Fruit fly (Drosophila melanogaster) whole organism, embryonic: ENCODE data around the gene CG8159.

Experiments used
- ATbp ChIP-seq: fragments of 200-800 bp; sonication (Bioruptor generic); optimal IDR thresholded peaks from 2 replicates; lab custom pipeline; 2017; ENCODE audit warnings: missing biosample characterization, mild to moderate bottlenecking, missing genetic modification characterization, missing genetic modification reagents
- Blimp-1 ChIP-seq: fragments of 200-800 bp; sonication (Bioruptor generic); optimal IDR thresholded peaks from 3 replicates; lab custom pipeline; 2018; ENCODE audit warnings: missing biosample characterization, missing genetic modification characterization, mild to moderate bottlenecking, moderate library complexity, missing genetic modification reagents
- CG11085 ChIP-seq: fragments of 200-800 bp; sonication (Bioruptor generic); IDR thresholded peaks from 2 replicates; pipeline ENCODE4 v1.3.6; 2022; ENCODE audit warnings: missing biosample characterization, missing genetic modification characterization
- CG11723 ChIP-seq: fragments of 200-800 bp; sonication (Bioruptor generic); optimal IDR thresholded peaks from 2 replicates; lab custom pipeline; 2017; ENCODE audit warnings: missing biosample characterization, mild to moderate bottlenecking, missing genetic modification characterization
- CG1233 ChIP-seq: fragments of 200-800 bp; sonication (Bioruptor generic); optimal IDR thresholded peaks from 4 replicates; lab custom pipeline; 2018; ENCODE audit warnings: missing biosample characterization, mild to moderate bottlenecking, missing genetic modification characterization
- CG13775 ChIP-seq: fragments of 200-800 bp; sonication (Bioruptor generic); optimal IDR thresholded peaks from 3 replicates; lab custom pipeline; 2017; ENCODE audit warnings: missing biosample characterization, mild to moderate bottlenecking, missing genetic modification characterization
- CG14050 ChIP-seq: fragments of 200-800 bp; sonication (Bioruptor generic); IDR thresholded peaks from 3 replicates; pipeline ENCODE4 v1.3.6; 2022; ENCODE audit warnings: missing biosample characterization, missing genetic modification characterization
- CG14667 ChIP-seq: fragments of 200-800 bp; sonication (Bioruptor generic); IDR thresholded peaks from 2 replicates; pipeline ENCODE4 v1.3.6; 2022; ENCODE audit warnings: missing biosample characterization, missing genetic modification characterization
- CG15696 ChIP-seq: fragments of 200-800 bp; sonication (Bioruptor generic); optimal IDR thresholded peaks from 2 replicates; lab custom pipeline; 2019; ENCODE audit warnings: missing biosample characterization, mild to moderate bottlenecking, missing genetic modification characterization, moderate library complexity
- CG17802 ChIP-seq: fragments of 200-800 bp; sonication (Bioruptor generic); optimal IDR thresholded peaks from 2 replicates; lab custom pipeline; 2018; ENCODE audit warnings: missing biosample characterization, mild to moderate bottlenecking, missing genetic modification characterization, moderate library complexity
- CG2129 ChIP-seq: fragments of 200-800 bp; sonication (Bioruptor generic); IDR thresholded peaks from 2 replicates; pipeline ENCODE4 v1.3.6; 2022; ENCODE audit warnings: missing biosample characterization, missing genetic modification characterization; ENCODE audit not compliant: partially characterized antibody
- CG2889 ChIP-seq: fragments of 200-800 bp; sonication (Bioruptor generic); IDR thresholded peaks from 3 replicates; pipeline ENCODE4 v1.3.6; 2022; ENCODE audit warnings: missing biosample characterization, missing genetic modification characterization
- CG33557 ChIP-seq: fragments of 200-800 bp; sonication (Bioruptor generic); optimal IDR thresholded peaks from 2 replicates; lab custom pipeline; 2019; ENCODE audit warnings: missing biosample characterization, mild to moderate bottlenecking, missing genetic modification characterization, moderate library complexity
- CG34376 ChIP-seq: fragments of 200-800 bp; sonication (Bioruptor generic); optimal IDR thresholded peaks from 2 replicates; lab custom pipeline; 2018; ENCODE audit warnings: missing biosample characterization, mild to moderate bottlenecking, missing genetic modification characterization
- CG3726 ChIP-seq: fragments of 200-800 bp; sonication (Bioruptor generic); IDR thresholded peaks from 3 replicates; pipeline ENCODE4, ENCODE4 v1.3.6; 2022; ENCODE audit warnings: missing biosample characterization, missing genetic modification characterization
- CG3838 ChIP-seq: fragments of 200-800 bp; sonication (Bioruptor generic); optimal IDR thresholded peaks from 3 replicates; lab custom pipeline; 2016; ENCODE audit warnings: missing biosample characterization, missing genetic modification characterization
- CG6654 ChIP-seq: fragments of 200-800 bp; sonication (Bioruptor generic); optimal IDR thresholded peaks from 2 replicates; lab custom pipeline; 2017; ENCODE audit warnings: missing biosample characterization, mild to moderate bottlenecking, missing genetic modification characterization
- CG7372 ChIP-seq: fragments of 200-800 bp; sonication (Bioruptor generic); IDR thresholded peaks from 2 replicates; pipeline ENCODE4 v1.3.6; 2022; ENCODE audit warnings: missing biosample characterization, missing genetic modification characterization
- CG7556 ChIP-seq: fragments of 200-800 bp; sonication (Bioruptor generic); optimal IDR thresholded peaks from 2 replicates; lab custom pipeline; 2017; ENCODE audit warnings: missing biosample characterization, mild to moderate bottlenecking, missing genetic modification characterization
- CG8765 ChIP-seq: fragments of 200-800 bp; sonication (Bioruptor generic); IDR thresholded peaks from 2 replicates; pipeline ENCODE4 v1.3.6; 2022; ENCODE audit warnings: missing biosample characterization, missing genetic modification characterization
- CrebB ChIP-seq: fragments of 200-800 bp; sonication (Bioruptor generic); optimal IDR thresholded peaks from 3 replicates; lab custom pipeline; 2018; ENCODE audit warnings: missing biosample characterization, mild to moderate bottlenecking, missing genetic modification characterization
- D19B ChIP-seq: fragments of 200-800 bp; sonication (Bioruptor generic); optimal IDR thresholded peaks from 2 replicates; lab custom pipeline; 2017; ENCODE audit warnings: missing biosample characterization, mild to moderate bottlenecking, missing genetic modification characterization
- Dad ChIP-seq: fragments of 200-800 bp; sonication (Bioruptor generic); optimal IDR thresholded peaks from 3 replicates; lab custom pipeline; 2016; ENCODE audit warnings: missing biosample characterization, missing genetic modification characterization
- Dfd ChIP-seq, 2 experiments: fragments of >200 bp; optimal IDR thresholded peaks; 2 replicates each; lab custom pipeline; 2017; ENCODE audit warnings: missing biosample characterization in 2 of 2, missing genetic modification characterization in 2 of 2
- Doc2 ChIP-seq: fragments of 200-800 bp; sonication (Bioruptor generic); IDR thresholded peaks from 2 replicates; pipeline ENCODE4 v1.3.6; 2022; ENCODE audit warnings: missing biosample characterization, missing genetic modification characterization
- Drgx ChIP-seq: fragments of 200-800 bp; sonication (Bioruptor generic); IDR thresholded peaks from 2 replicates; pipeline ENCODE4 v1.3.6; 2022; ENCODE audit warnings: missing biosample characterization, missing genetic modification characterization
- HmgD ChIP-seq: fragments of 200-800 bp; sonication (Bioruptor generic); optimal IDR thresholded peaks from 3 replicates; lab custom pipeline; 2016; ENCODE audit warnings: missing biosample characterization, missing genetic modification characterization
- Hmx ChIP-seq: fragments of 200-800 bp; sonication (Bioruptor generic); optimal IDR thresholded peaks from 2 replicates; lab custom pipeline; 2016; ENCODE audit warnings: missing biosample characterization, missing genetic modification characterization
- Hr3 ChIP-seq: fragments of 200-800 bp; sonication (Bioruptor generic); optimal IDR thresholded peaks from 3 replicates; lab custom pipeline; 2016; ENCODE audit warnings: missing biosample characterization, missing genetic modification characterization
- Hr39 ChIP-seq: fragments of >200 bp; optimal IDR thresholded peaks from 2 replicates; lab custom pipeline; 2017
- Hr78 ChIP-seq, 2 experiments: fragments of 200-800 bp in 1 of 2; fragments of >200 bp in 1 of 2; sonication (Bioruptor generic) in 1 of 2; optimal IDR thresholded peaks; 2 replicates each; lab custom pipeline; 2017 to 2019; ENCODE audit warnings: missing biosample characterization in 2 of 2, missing genetic modification characterization in 2 of 2, mild to moderate bottlenecking in 1 of 2, moderate library complexity in 1 of 2
- Lim3 ChIP-seq: fragments of 200-800 bp; sonication (Bioruptor generic); IDR thresholded peaks from 2 replicates; pipeline ENCODE4 v1.3.6; 2022; ENCODE audit warnings: missing biosample characterization, missing genetic modification characterization
- Meics ChIP-seq: fragments of 200-800 bp; sonication (Bioruptor generic); optimal IDR thresholded peaks from 2 replicates; lab custom pipeline; 2017; ENCODE audit warnings: missing biosample characterization, mild to moderate bottlenecking, missing genetic modification characterization
- NFAT ChIP-seq: fragments of 200-800 bp; sonication (Bioruptor generic); IDR thresholded peaks from 2 replicates; pipeline ENCODE4 v1.3.6; 2022; ENCODE audit warnings: missing biosample characterization, missing genetic modification characterization
- Tbp ChIP-seq: fragments of >200 bp; optimal IDR thresholded peaks from 2 replicates; lab custom pipeline; 2018; ENCODE audit warnings: missing biosample characterization, missing genetic modification characterization
- ac ChIP-seq: fragments of 200-800 bp; sonication (Bioruptor generic); optimal IDR thresholded peaks from 3 replicates; lab custom pipeline; 2017; ENCODE audit warnings: missing biosample characterization, mild to moderate bottlenecking, missing genetic modification characterization
- ara ChIP-seq: fragments of 200-800 bp; sonication (Bioruptor generic); IDR thresholded peaks from 2 replicates; pipeline ENCODE4 v1.3.6; 2022; ENCODE audit warnings: missing biosample characterization, missing genetic modification characterization
- ash1 ChIP-seq: fragments of 200-800 bp; sonication (Bioruptor generic); optimal IDR thresholded peaks from 2 replicates; lab custom pipeline; 2018; ENCODE audit warnings: missing biosample characterization, mild to moderate bottlenecking, missing genetic modification characterization
- caup ChIP-seq: fragments of 200-800 bp; sonication (Bioruptor generic); optimal IDR thresholded peaks from 3 replicates; lab custom pipeline; 2017; ENCODE audit warnings: missing biosample characterization, mild to moderate bottlenecking, missing genetic modification characterization, moderate library complexity; ENCODE audit not compliant: severe bottlenecking
- chif ChIP-seq, 2 experiments: fragments of 200-800 bp; sonication (Bioruptor generic); optimal IDR thresholded peaks; 3 replicates each; lab custom pipeline; 2016; ENCODE audit warnings: missing biosample characterization in 2 of 2, missing genetic modification characterization in 2 of 2
- crc ChIP-seq: fragments of 200-800 bp; sonication (Bioruptor generic); optimal IDR thresholded peaks from 2 replicates; lab custom pipeline; 2016; ENCODE audit warnings: missing biosample characterization, missing genetic modification characterization
- her ChIP-seq: fragments of 200-800 bp; sonication (Bioruptor generic); optimal IDR thresholded peaks from 2 replicates; lab custom pipeline; 2016; ENCODE audit warnings: missing biosample characterization, missing genetic modification characterization
- inv ChIP-seq: fragments of 200-800 bp; sonication (Bioruptor generic); IDR thresholded peaks from 2 replicates; pipeline ENCODE4 v1.3.6; 2022; ENCODE audit warnings: missing biosample characterization, missing genetic modification characterization; ENCODE audit not compliant: partially characterized antibody
- lab ChIP-seq: fragments of 200-800 bp; sonication (Bioruptor generic); optimal IDR thresholded peaks from 3 replicates; lab custom pipeline; 2017; ENCODE audit warnings: missing biosample characterization, missing genetic modification characterization, mild to moderate bottlenecking, moderate library complexity, missing genetic modification reagents
- phol ChIP-seq: fragments of 200-800 bp; sonication (Bioruptor generic); optimal IDR thresholded peaks from 3 replicates; lab custom pipeline; 2018; ENCODE audit warnings: missing biosample characterization, mild to moderate bottlenecking, missing genetic modification characterization, moderate library complexity
- pum ChIP-seq: fragments of 200-800 bp; sonication (Bioruptor generic); optimal IDR thresholded peaks from 2 replicates; lab custom pipeline; 2016; ENCODE audit warnings: missing biosample characterization, missing genetic modification characterization
- scrt ChIP-seq: fragments of 200-800 bp; sonication (Bioruptor generic); optimal IDR thresholded peaks from 2 replicates; lab custom pipeline; 2018; ENCODE audit warnings: missing biosample characterization, mild to moderate bottlenecking, missing genetic modification characterization, moderate library complexity
- shn ChIP-seq: fragments of 200-800 bp; sonication (Bioruptor generic); optimal IDR thresholded peaks from 3 replicates; lab custom pipeline; 2016; ENCODE audit warnings: missing biosample characterization, missing genetic modification characterization
- so ChIP-seq: fragments of 200-800 bp; sonication (Bioruptor generic); IDR thresholded peaks from 3 replicates; pipeline ENCODE4 v1.3.6; 2022; ENCODE audit warnings: missing biosample characterization, missing genetic modification characterization
- stwl ChIP-seq: fragments of 200-800 bp; sonication (Bioruptor generic); optimal IDR thresholded peaks from 3 replicates; lab custom pipeline; 2018; ENCODE audit warnings: missing biosample characterization, mild to moderate bottlenecking, missing genetic modification characterization, moderate library complexity
- zf30C ChIP-seq: fragments of 200-800 bp; sonication (Bioruptor generic); optimal IDR thresholded peaks from 3 replicates; lab custom pipeline; 2018; ENCODE audit warnings: missing biosample characterization, mild to moderate bottlenecking, missing genetic modification characterization

The CG8159 gene

dm6 chr3R:8711890-8712449, 14.7 kb upstream of the CG8159 start (continued):
- TF ChIP-seq CG14667 (GFP tag; lab: Robert Waterston, UW) (no peak), stwl (tag; lab: Kevin White, UChicago) (no peak), pum (GFP tag; lab: Kevin White, UChicago) (no peak), CG11723 (GFP tag; lab: Kevin White, UChicago) (no peak), CG3726 (GFP tag; lab: Robert Waterston, UW) (no peak), chif (GFP tag; optimal IDR thresholded peaks at IDR 0.05; lab: Kevin White, UChicago) (no peak), Dad (GFP tag; lab: Kevin White, UChicago) (no peak), CG6654 (no peak), CG7556 (GFP tag; lab: Kevin White, UChicago) (no peak), shn (no peak), CG3838 (GFP tag; lab: Kevin White, UChicago) (no peak), CG8765 (no peak), ash1 (no peak), Hr3 (GFP tag; lab: Kevin White, UChicago) (no peak), Hr39 (lab: Kevin White, UChicago) (no peak), Doc2 (GFP tag; lab: Robert Waterston, UW) (no peak), CG2129 (GFP tag; lab: Robert Waterston, UW) (no peak), Hmx (GFP tag; lab: Kevin White, UChicago) (no peak), CG13775 (GFP tag; lab: Kevin White, UChicago) (no peak), CG34376 (GFP tag; lab: Kevin White, UChicago) (peak; percentile 39), so (GFP tag; lab: Robert Waterston, UW) (0 out of 3 replicates have a peak, but pooled peaks have one; percentile 45), CG33557 (GFP tag; lab: Kevin White, UChicago) (no peak), CrebB (no peak), ATbp (GFP tag; lab: Kevin White, UChicago) (peak; percentile 34), Dfd (GFP tag; optimal IDR thresholded peaks at IDR 0.05; lab: Kevin White, UChicago) (no peak), ara (GFP tag; lab: Robert Waterston, UW) (no peak), ac (no peak), D19B (GFP tag; lab: Kevin White, UChicago) (no peak), Blimp-1 (GFP tag; lab: Kevin White, UChicago) (peak; percentile 20), crc (GFP tag; lab: Kevin White, UChicago) (no peak), zf30C (GFP tag; lab: Kevin White, UChicago) (no peak), CG15696 (tag; lab: Kevin White, UChicago) (no peak), Tbp (GFP tag; lab: Kevin White, UChicago) (no peak), caup (GFP tag; lab: Kevin White, UChicago) (no peak), CG11085 (no peak), CG1233 (GFP tag; lab: Kevin White, UChicago) (no peak), HmgD (GFP tag; lab: Kevin White, UChicago) (no peak), Meics (no peak), inv (no peak), Hr78 (GFP tag; optimal IDR thresholded peaks at IDR 0.05; lab: Kevin White, UChicago) (peak in 1 of 2 experiments; percentile 86), NFAT (no peak), CG17802 (tag; lab: Kevin White, UChicago) (no peak), Drgx (GFP tag; lab: Robert Waterston, UW) (peak; percentile 4; the same call in 1 of the 2 replicates), phol (tag; lab: Kevin White, UChicago) (peak; percentile 19), CG14050 (no peak), scrt (GFP tag; lab: Kevin White, UChicago) (no peak), CG7372 (GFP tag; lab: Robert Waterston, UW) (no peak), Lim3 (GFP tag; lab: Robert Waterston, UW) (no peak), CG2889 (GFP tag; lab: Robert Waterston, UW) (0 out of 3 replicates have a peak, but pooled peaks have one; percentile 23), lab (GFP tag; lab: Kevin White, UChicago) (no peak), her (GFP tag; lab: Kevin White, UChicago) (no peak)
